Fruit fly (Drosophila melanogaster) whole organism, adult: Measurements from ENCODE around the gene mRpL27.
A peak's percentile ranks its signal among the peaks of the same experiment; 100 is the strongest.

ENCODE experiments used
- CG11617 ChIP-seq: fragments of 200-800 bp; sonication (Bioruptor generic); optimal IDR thresholded peaks from 2 replicates; lab custom pipeline; 2017; ENCODE audit warnings: mild to moderate bottlenecking, missing biosample characterization, missing genetic modification reagents, missing genetic modification characterization
- CG12768 ChIP-seq: fragments of 200-800 bp; sonication (Bioruptor generic); optimal IDR thresholded peaks from 2 replicates; lab custom pipeline; 2017; ENCODE audit warnings: missing biosample characterization, missing genetic modification characterization, mild to moderate bottlenecking, moderate library complexity, missing genetic modification reagents
- CG14711 ChIP-seq: fragments of 200-800 bp; sonication (Bioruptor generic); optimal IDR thresholded peaks from 2 replicates; lab custom pipeline; 2018; ENCODE audit warnings: missing biosample characterization, mild to moderate bottlenecking, missing genetic modification characterization, moderate library complexity
- CG1620 ChIP-seq: fragments of 200-800 bp; sonication (Bioruptor generic); optimal IDR thresholded peaks from 2 replicates; lab custom pipeline; 2016; ENCODE audit warnings: missing biosample characterization, missing genetic modification characterization
- CG33017 ChIP-seq: fragments of 200-800 bp; sonication (Bioruptor generic); optimal IDR thresholded peaks from 2 replicates; lab custom pipeline; 2018; ENCODE audit warnings: missing biosample characterization, mild to moderate bottlenecking, missing genetic modification characterization, moderate library complexity
- CG5204 ChIP-seq: fragments of 200-800 bp; sonication (Bioruptor generic); optimal IDR thresholded peaks from 2 replicates; lab custom pipeline; 2016; ENCODE audit warnings: missing biosample characterization, missing genetic modification characterization
- CG7045 ChIP-seq: fragments of 200-800 bp; sonication (Bioruptor generic); optimal IDR thresholded peaks from 2 replicates; lab custom pipeline; 2017; ENCODE audit warnings: missing biosample characterization, mild to moderate bottlenecking, missing genetic modification characterization
- CG7101 ChIP-seq: fragments of 200-800 bp; sonication (Bioruptor generic); optimal IDR thresholded peaks from 2 replicates; lab custom pipeline; 2018; ENCODE audit warnings: missing biosample characterization, mild to moderate bottlenecking, missing genetic modification characterization, moderate library complexity
- Clk ChIP-seq: fragments of 200-800 bp; sonication (Bioruptor generic); optimal IDR thresholded peaks from 2 replicates; lab custom pipeline; 2017; ENCODE audit warnings: missing biosample characterization, missing genetic modification characterization
- Crg-1 ChIP-seq: fragments of 200-800 bp; sonication (Bioruptor generic); optimal IDR thresholded peaks from 2 replicates; lab custom pipeline; 2016; ENCODE audit warnings: missing biosample characterization, missing genetic modification characterization
- Hr96 ChIP-seq: fragments of 200-800 bp; sonication (Bioruptor generic); optimal IDR thresholded peaks from 2 replicates; lab custom pipeline; 2016; ENCODE audit warnings: missing biosample characterization, missing genetic modification characterization
- Mnt ChIP-seq: fragments of 200-800 bp; sonication (Bioruptor generic); optimal IDR thresholded peaks from 2 replicates; lab custom pipeline; 2016; ENCODE audit warnings: missing biosample characterization, mild to moderate bottlenecking, missing genetic modification characterization
- bab1 ChIP-seq: fragments of 200-800 bp; sonication (Bioruptor generic); optimal IDR thresholded peaks from 3 replicates; lab custom pipeline; 2019; ENCODE audit warnings: missing biosample characterization, mild to moderate bottlenecking, missing genetic modification characterization, moderate library complexity
- cic ChIP-seq: fragments of 200-800 bp; sonication (Bioruptor generic); optimal IDR thresholded peaks from 2 replicates; lab custom pipeline; 2017; ENCODE audit warnings: missing biosample characterization, mild to moderate bottlenecking, missing genetic modification characterization, moderate library complexity
- cnc ChIP-seq, 2 experiments: fragments of >200 bp; optimal IDR thresholded peaks; 2 replicates each; lab custom pipeline; 2017
- kay ChIP-seq: fragments of 200-800 bp; sonication (Bioruptor generic); peaks from one replicate; lab custom pipeline; 2016; ENCODE audit warnings: missing biosample characterization, missing genetic modification characterization, borderline replicate concordance
- ovo ChIP-seq: fragments of 200-800 bp; sonication (Bioruptor generic); optimal IDR thresholded peaks from 2 replicates; lab custom pipeline; 2016; ENCODE audit warnings: missing biosample characterization, missing genetic modification characterization
- pad ChIP-seq: fragments of 200-800 bp; sonication (Bioruptor generic); optimal IDR thresholded peaks from 3 replicates; lab custom pipeline; 2017; ENCODE audit warnings: missing biosample characterization, missing genetic modification characterization, mild to moderate bottlenecking, moderate library complexity, missing genetic modification reagents
- tj ChIP-seq: fragments of 200-800 bp; sonication (Bioruptor generic); optimal IDR thresholded peaks from 3 replicates; lab custom pipeline; 2017; ENCODE audit warnings: missing biosample characterization, mild to moderate bottlenecking, missing genetic modification characterization, moderate library complexity
- toe ChIP-seq: fragments of 200-800 bp; sonication (Bioruptor generic); optimal IDR thresholded peaks from 2 replicates; lab custom pipeline; 2016; ENCODE audit warnings: missing biosample characterization, missing genetic modification characterization

The mRpL27 gene

DNA sequence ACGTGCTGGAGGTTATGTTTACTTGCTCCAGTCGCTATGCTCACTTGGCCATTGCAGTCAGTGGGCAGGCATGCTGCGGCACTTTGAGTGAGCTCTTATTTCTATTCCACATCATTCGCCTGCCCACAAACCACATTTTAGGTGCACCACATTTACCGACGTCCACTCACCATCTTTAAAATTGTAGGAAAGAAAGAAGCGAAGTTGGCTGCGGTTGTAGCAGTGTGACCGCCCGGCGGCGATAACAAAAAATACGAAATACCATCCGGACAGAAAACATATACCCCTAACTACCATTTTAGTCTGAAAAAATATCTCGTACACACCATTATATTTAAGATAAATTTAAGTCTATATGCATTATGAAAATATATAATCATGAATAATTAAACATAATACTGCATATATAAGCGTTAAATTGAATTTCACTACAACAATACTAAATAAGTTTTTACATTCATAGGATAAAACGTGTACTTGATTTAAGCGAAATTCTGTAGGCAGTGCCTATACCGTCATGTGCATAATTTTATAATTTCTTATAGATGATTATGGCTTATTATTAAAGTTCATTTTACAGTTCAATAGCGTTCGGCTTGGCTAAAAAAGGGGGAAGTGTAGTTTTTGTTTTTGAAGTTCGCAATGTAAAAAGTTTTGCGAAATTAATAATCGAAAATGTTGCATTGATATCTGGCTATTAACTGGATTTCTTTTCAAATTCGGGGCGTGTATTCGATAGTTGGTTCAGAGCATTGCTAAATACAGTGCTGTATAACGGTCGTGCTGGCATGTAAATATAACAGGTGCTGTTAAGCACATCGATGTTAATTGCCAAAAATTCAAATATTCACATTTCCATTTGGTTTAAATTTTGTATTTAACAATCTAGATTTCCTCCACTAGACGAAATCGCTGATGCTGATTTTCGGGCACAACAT is 1.1 kb downstream of the mRpL27 start, which contains the start of gene RpL27A:
Gene RpL27A, minus strand, starts transcription at position 246 of the 938 bp plus-strand sequence.
- TF ChIP-seq CG12768 (GFP tag; lab: Kevin White, UChicago) (peak; percentile 60), ovo (GFP tag; lab: Kevin White, UChicago) (peak; percentile 72), CG14711 (peak; percentile 53), CG5204 (GFP tag; lab: Kevin White, UChicago) (no peak), toe (GFP tag; lab: Kevin White, UChicago) (peak; percentile 68), bab1 (GFP tag; lab: Kevin White, UChicago) (peak; percentile 81), Hr96 (GFP tag; lab: Kevin White, UChicago) (peak; percentile 77), Clk (peak; percentile 30), cic (GFP tag; lab: Kevin White, UChicago) (peak; percentile 65), CG1620 (GFP tag; lab: Kevin White, UChicago) (peak; percentile 68), Crg-1 (GFP tag; lab: Kevin White, UChicago) (peak; percentile 70), CG33017 (tag; lab: Kevin White, UChicago) (peak; percentile 61), cnc (optimal IDR thresholded peaks at IDR 0.05; lab: Kevin White, UChicago) (no peak), kay (GFP tag; lab: Kevin White, UChicago) (no peak), pad (GFP tag; lab: Kevin White, UChicago) (peak; percentile 51), Mnt (GFP tag; lab: Kevin White, UChicago) (peak; percentile 93), tj (peak; percentile 54), CG7045 (peak; percentile 74), CG7101 (tag; lab: Kevin White, UChicago) (peak; percentile 85), CG11617 (GFP tag; lab: Kevin White, UChicago) (peak; percentile 88)

DNA sequence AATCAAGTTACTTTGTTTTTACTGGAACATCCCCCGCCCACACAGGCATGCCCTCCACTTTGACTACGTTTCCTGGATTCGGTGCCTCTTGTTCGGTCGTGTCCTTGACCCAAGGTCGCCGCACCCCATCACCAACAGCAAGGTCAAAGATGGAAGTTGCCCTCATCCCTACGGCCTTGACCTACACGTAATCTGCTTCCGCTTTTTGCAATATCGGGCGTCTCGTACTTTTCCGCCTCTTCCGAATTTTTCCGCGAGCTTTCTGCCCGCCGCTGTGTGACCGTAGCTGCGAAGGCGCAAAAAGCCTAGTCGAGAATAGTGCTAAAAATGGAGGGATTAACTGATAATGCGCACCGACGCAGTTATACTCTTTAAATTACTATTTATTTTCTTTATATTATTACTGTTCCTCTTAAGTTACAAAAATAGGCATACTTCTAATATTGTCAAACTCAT is 2.9 kb downstream of the mRpL27 start, which contains the start of gene Gs1l:
Gene Gs1l, minus strand, starts transcription at position 269 of the 456 bp plus-strand sequence.
- TF ChIP-seq pad (GFP tag; lab: Kevin White, UChicago) (peak; percentile 17), ovo (GFP tag; lab: Kevin White, UChicago) (no peak), CG14711 (peak; percentile 13), CG11617 (GFP tag; lab: Kevin White, UChicago) (peak; percentile 14), CG7101 (tag; lab: Kevin White, UChicago) (peak; percentile 35), CG7045 (no peak), CG12768 (GFP tag; lab: Kevin White, UChicago) (peak; percentile 29), CG5204 (GFP tag; lab: Kevin White, UChicago) (no peak), cic (GFP tag; lab: Kevin White, UChicago) (peak; percentile 47), cnc (optimal IDR thresholded peaks at IDR 0.05; lab: Kevin White, UChicago) (no peak), bab1 (GFP tag; lab: Kevin White, UChicago) (peak; percentile 19), tj (peak; percentile 3), Mnt (GFP tag; lab: Kevin White, UChicago) (peak; percentile 36), CG33017 (tag; lab: Kevin White, UChicago) (peak; percentile 30), Clk (no peak), toe (GFP tag; lab: Kevin White, UChicago) (no peak), Hr96 (GFP tag; lab: Kevin White, UChicago) (no peak), kay (GFP tag; lab: Kevin White, UChicago) (no peak), Crg-1 (GFP tag; lab: Kevin White, UChicago) (no peak), CG1620 (GFP tag; lab: Kevin White, UChicago) (no peak)

DNA sequence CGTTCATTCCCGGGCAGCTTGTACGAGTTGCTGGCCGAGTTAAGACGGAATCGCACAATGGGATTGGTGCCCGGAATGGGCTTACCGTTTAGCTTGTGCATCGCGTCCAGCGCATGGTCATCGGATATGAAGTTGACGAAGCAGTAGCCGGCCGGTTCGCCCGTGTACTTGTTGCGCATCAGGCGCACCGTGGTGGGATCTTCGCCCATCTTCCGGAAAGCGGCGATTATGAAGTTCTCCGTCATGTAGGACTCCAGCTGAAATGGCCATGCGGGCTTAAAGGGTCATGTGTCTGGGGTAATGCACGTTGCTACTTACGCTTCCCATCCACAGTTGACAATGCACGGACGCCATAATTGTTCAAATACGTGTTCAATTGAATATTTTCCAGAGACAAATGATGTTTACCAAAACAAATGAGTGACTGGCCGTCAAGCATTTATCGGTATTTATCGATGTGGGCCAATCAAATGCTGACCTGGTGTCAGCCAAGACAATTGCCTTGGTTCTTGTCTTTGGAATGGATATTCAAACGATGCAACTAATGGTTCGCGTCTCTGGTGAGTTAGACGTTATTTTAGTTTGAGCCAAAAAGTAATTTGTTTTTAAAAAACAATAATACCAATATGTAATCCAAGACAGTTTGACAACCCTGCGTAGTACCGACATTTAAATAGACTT is 5.3 kb downstream of the mRpL27 start, which contains the start of the genes Secp43 and ND-B8:
Gene Secp43, minus strand, starts transcription at position 445 of the 681 bp plus-strand sequence.
Gene ND-B8, plus strand, starts transcription at position 618 of the 681 bp plus-strand sequence.
- no peak for TF ChIP-seq ovo (GFP tag; lab: Kevin White, UChicago)
- no peak for TF ChIP-seq CG11617 (GFP tag; lab: Kevin White, UChicago)
- peak; percentile 34 for TF ChIP-seq CG7101 (tag; lab: Kevin White, UChicago)
- TF ChIP-seq CG14711: peak; percentile 40
- TF ChIP-seq cic (GFP tag; lab: Kevin White, UChicago): no peak
- TF ChIP-seq Crg-1 (GFP tag; lab: Kevin White, UChicago): peak; percentile 32
- TF ChIP-seq bab1 (GFP tag; lab: Kevin White, UChicago): peak; percentile 54
- peak; percentile 13 for TF ChIP-seq Mnt (GFP tag; lab: Kevin White, UChicago)
- TF ChIP-seq Clk: no peak

DNA sequence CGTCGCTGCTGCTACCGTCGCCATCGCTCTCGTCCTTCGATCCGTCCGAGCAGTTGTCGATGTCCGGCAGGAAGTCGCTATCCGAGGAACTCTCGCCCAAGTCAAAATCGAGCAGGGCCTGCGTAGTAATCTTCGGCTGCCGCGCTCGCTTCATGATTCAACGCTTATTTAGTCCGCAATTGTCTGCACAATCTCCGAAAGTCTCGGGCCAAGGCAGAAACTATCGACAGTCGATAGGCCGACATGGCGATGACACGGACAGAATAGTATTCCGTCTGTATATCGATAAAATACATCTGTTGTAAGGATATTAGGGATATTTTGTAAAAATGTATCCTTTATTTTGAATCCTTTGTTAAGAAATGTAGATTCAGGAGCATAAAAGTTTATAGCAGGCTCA is 6.6 kb downstream of the mRpL27 start, which contains the start of gene CG15439:
Gene CG15439, minus strand, starts transcription at position 241 of the 400 bp plus-strand sequence.
- TF ChIP-seq CG33017 (tag; lab: Kevin White, UChicago): no peak
- TF ChIP-seq cnc (optimal IDR thresholded peaks at IDR 0.05; lab: Kevin White, UChicago): no peak
- no peak for TF ChIP-seq CG11617 (GFP tag; lab: Kevin White, UChicago)
- TF ChIP-seq toe (GFP tag; lab: Kevin White, UChicago): no peak
- TF ChIP-seq Clk: no peak
- no peak for TF ChIP-seq tj
- no peak for TF ChIP-seq CG7101 (tag; lab: Kevin White, UChicago)
- no peak for TF ChIP-seq pad (GFP tag; lab: Kevin White, UChicago)
- no peak for TF ChIP-seq kay (GFP tag; lab: Kevin White, UChicago)
